Worm (Caenorhabditis elegans) whole organism, early embryonic: Measurements from ENCODE around the gene F09E10.1.

Experiments used
- B0310.2 ChIP-seq: sonication (generic microtip); optimal IDR thresholded peaks from 2 replicates; lab custom pipeline; 2016; ENCODE audit warnings: mild to moderate bottlenecking, missing genetic modification characterization, missing compliant biosample characterization
- F13C5.2 ChIP-seq: sonication (generic microtip); optimal IDR thresholded peaks from 2 replicates; lab custom pipeline; 2017; ENCODE audit warnings: mild to moderate bottlenecking, missing genetic modification characterization, inconsistent platforms, missing compliant biosample characterization
- aly-1 ChIP-seq: sonication (generic microtip); optimal IDR thresholded peaks from 2 replicates; lab custom pipeline; 2016; ENCODE audit warnings: missing genetic modification characterization, missing compliant biosample characterization
- ama-1 ChIP-seq: fragments of 150-350 bp; optimal IDR thresholded peaks from 2 replicates; lab custom pipeline; 2014
- ceh-13 ChIP-seq: fragments of 200-800 bp; sonication (Bioruptor generic); optimal IDR thresholded peaks from 2 replicates; lab custom pipeline; 2018; ENCODE audit warnings: mild to moderate bottlenecking, missing genetic modification characterization, missing compliant biosample characterization
- ceh-36 ChIP-seq: sonication (generic microtip); optimal IDR thresholded peaks from 2 replicates; lab custom pipeline; 2016; ENCODE audit warnings: missing genetic modification characterization, inconsistent platforms, missing compliant biosample characterization
- ets-7 ChIP-seq: sonication (generic microtip); optimal IDR thresholded peaks from 2 replicates; lab custom pipeline; 2016; ENCODE audit warnings: missing genotype, missing genetic modification characterization, missing compliant biosample characterization
- flt-1 ChIP-seq: fragments of 200-800 bp; sonication (Bioruptor generic); IDR thresholded peaks from 2 replicates; pipeline ENCODE4 v1.3.6; 2022; ENCODE audit warnings: missing genetic modification characterization, missing compliant biosample characterization
- hmbx-1 ChIP-seq: sonication (generic microtip); optimal IDR thresholded peaks from 2 replicates; lab custom pipeline; 2016; ENCODE audit warnings: mild to moderate bottlenecking, missing genetic modification characterization, missing compliant biosample characterization
- hmg-4 ChIP-seq: fragments of 200-800 bp; sonication (Bioruptor generic); optimal IDR thresholded peaks from 2 replicates; lab custom pipeline; 2018; ENCODE audit warnings: mild to moderate bottlenecking, missing genetic modification characterization, missing compliant biosample characterization
- hnd-1 ChIP-seq: sonication (generic microtip); optimal IDR thresholded peaks from 2 replicates; lab custom pipeline; 2016; ENCODE audit warnings: missing genetic modification characterization, missing compliant biosample characterization
- pes-1 ChIP-seq: fragments of 200-800 bp; sonication (Bioruptor generic); IDR thresholded peaks from 2 replicates; pipeline ENCODE4 v1.3.6; 2022; ENCODE audit warnings: missing genetic modification reagents, missing genetic modification characterization, missing compliant biosample characterization
- scrt-1 ChIP-seq: fragments of 200-800 bp; sonication (Bioruptor generic); IDR thresholded peaks from 2 replicates; pipeline ENCODE4 v1.3.6; 2022; ENCODE audit warnings: missing genetic modification characterization, missing compliant biosample characterization
- sea-1 ChIP-seq: fragments of 200-800 bp; sonication (Bioruptor generic); conservative IDR thresholded peaks from 2 replicates; pipeline ENCODE4 v1.3.6; 2022; ENCODE audit warnings: missing genetic modification characterization, missing compliant biosample characterization
- tbx-11 ChIP-seq: fragments of 200-800 bp; sonication (Bioruptor generic); IDR thresholded peaks from 2 replicates; pipeline ENCODE4 v1.3.6; 2022; ENCODE audit warnings: missing genetic modification characterization, missing compliant biosample characterization
- tbx-37 ChIP-seq: fragments of 200-800 bp; sonication (Bioruptor generic); conservative IDR thresholded peaks from 2 replicates; pipeline ENCODE4 v1.3.6; 2022; ENCODE audit warnings: missing genetic modification reagents, missing genetic modification characterization, missing compliant biosample characterization
- tra-4 ChIP-seq: sonication (generic microtip); optimal IDR thresholded peaks from 2 replicates; lab custom pipeline; 2017; ENCODE audit warnings: missing genetic modification characterization, missing compliant biosample characterization

The F09E10.1 gene

DNA sequence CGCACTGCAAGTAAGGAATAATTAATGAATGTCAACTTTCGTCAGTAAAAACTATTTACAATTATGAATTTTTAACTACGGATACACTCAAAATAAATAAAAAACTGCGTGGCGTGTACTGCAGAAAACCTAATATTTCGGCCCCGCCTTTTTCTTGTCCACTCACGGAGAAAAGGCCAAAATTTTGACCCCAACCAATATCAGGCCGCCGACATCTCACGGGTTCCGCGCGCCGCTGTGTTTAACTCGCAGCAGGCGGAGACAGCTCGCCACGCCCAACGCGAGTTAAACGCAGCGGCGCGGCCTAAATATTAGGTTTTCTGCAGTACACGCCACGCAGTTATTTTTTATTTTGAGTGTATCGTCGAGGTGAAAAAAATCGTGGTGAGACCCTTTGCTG, 31.4 kb upstream of the F09E10.1 start:
- no peak for TF ChIP-seq aly-1 (tag; lab: Kevin White, UChicago)
- TF ChIP-seq flt-1 (GFP tag; lab: Robert Waterston, UW), result no peak
- no peak for TF ChIP-seq hnd-1 (tag; lab: Kevin White, UChicago)
- no peak for TF ChIP-seq hmg-4 (GFP tag; lab: Kevin White, UChicago)
- no peak for TF ChIP-seq pes-1 (GFP tag; lab: Robert Waterston, UW)
- no peak for TF ChIP-seq tbx-37
- TF ChIP-seq ceh-13 (GFP tag; lab: Kevin White, UChicago), result no peak
- TF ChIP-seq ets-7, result no peak
- TF ChIP-seq F13C5.2, result no peak
- no peak for TF ChIP-seq ama-1 (lab: Kevin White, UChicago)
- TF ChIP-seq hmbx-1 (tag; lab: Kevin White, UChicago), result no peak
- no peak for TF ChIP-seq B0310.2 (tag; lab: Kevin White, UChicago)

DNA sequence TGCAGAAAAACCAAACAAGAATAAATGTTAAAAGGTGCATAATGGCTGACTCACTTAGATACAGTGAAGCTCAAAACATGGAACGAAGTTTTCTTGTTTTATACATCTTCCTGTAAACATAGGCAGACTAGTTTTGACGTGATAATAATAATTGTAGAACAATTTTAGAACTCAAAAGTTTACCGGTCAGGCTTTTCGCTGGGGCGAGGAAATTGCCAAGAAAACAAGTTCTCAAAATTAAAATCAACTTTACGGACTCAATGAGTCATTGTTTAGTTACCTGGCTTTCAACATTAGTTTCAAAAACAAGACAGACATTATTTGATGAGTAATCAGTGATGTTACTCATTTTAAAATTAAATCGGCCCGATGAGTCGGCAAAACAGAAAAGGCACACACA, 29.7 kb upstream of the F09E10.1 start, which contains the start of gene D1005.5:
TSS of gene D1005.5 (minus strand) at position 101 of the 400 bp plus-strand sequence.
- TF ChIP-seq ceh-13 (GFP tag; lab: Kevin White, UChicago) (no peak), hmbx-1 (tag; lab: Kevin White, UChicago) (no peak), B0310.2 (tag; lab: Kevin White, UChicago) (no peak), sea-1 (GFP tag; lab: Robert Waterston, UW) (no peak), tra-4 (tag; lab: Kevin White, UChicago) (no peak)

ce11 chrX:1473794-1474193, 28.8 kb upstream of the F09E10.1 start:
- TF ChIP-seq tra-4 (tag; lab: Kevin White, UChicago) (no peak), pes-1 (GFP tag; lab: Robert Waterston, UW) (no peak), flt-1 (GFP tag; lab: Robert Waterston, UW) (no peak), B0310.2 (tag; lab: Kevin White, UChicago) (no peak), ama-1 (lab: Kevin White, UChicago) (no peak), ceh-36 (tag; lab: Kevin White, UChicago) (no peak), ceh-13 (GFP tag; lab: Kevin White, UChicago) (no peak), scrt-1 (GFP tag; lab: Robert Waterston, UW) (no peak), tbx-37 (no peak), aly-1 (tag; lab: Kevin White, UChicago) (no peak), hmbx-1 (tag; lab: Kevin White, UChicago) (no peak), hnd-1 (tag; lab: Kevin White, UChicago) (no peak), F13C5.2 (no peak), tbx-11 (GFP tag; lab: Robert Waterston, UW) (no peak), sea-1 (GFP tag; lab: Robert Waterston, UW) (no peak), hmg-4 (GFP tag; lab: Kevin White, UChicago) (no peak)

- no peak for TF ChIP-seq B0310.2 (tag; lab: Kevin White, UChicago)
- TF ChIP-seq hnd-1 (tag; lab: Kevin White, UChicago), result no peak
- no peak for TF ChIP-seq ama-1 (lab: Kevin White, UChicago)
Observed at ce11 chrX:1476005-1476404, 26.6 kb upstream of the F09E10.1 start.

- TF ChIP-seq hnd-1 (tag; lab: Kevin White, UChicago) (no peak), ets-7 (no peak), F13C5.2 (no peak), aly-1 (tag; lab: Kevin White, UChicago) (no peak), sea-1 (GFP tag; lab: Robert Waterston, UW) (no peak), flt-1 (GFP tag; lab: Robert Waterston, UW) (no peak), ceh-36 (tag; lab: Kevin White, UChicago) (no peak), hmbx-1 (tag; lab: Kevin White, UChicago) (no peak), ama-1 (lab: Kevin White, UChicago) (no peak)
Observed at ce11 chrX:1477932-1478331, 24.7 kb upstream of the F09E10.1 start.

- TF ChIP-seq scrt-1 (GFP tag; lab: Robert Waterston, UW) (no peak), tbx-37 (no peak), B0310.2 (tag; lab: Kevin White, UChicago) (no peak), pes-1 (GFP tag; lab: Robert Waterston, UW) (no peak), ceh-13 (GFP tag; lab: Kevin White, UChicago) (no peak), F13C5.2 (no peak), sea-1 (GFP tag; lab: Robert Waterston, UW) (no peak), ceh-36 (tag; lab: Kevin White, UChicago) (no peak), hmbx-1 (tag; lab: Kevin White, UChicago) (no peak), hnd-1 (tag; lab: Kevin White, UChicago) (no peak), hmg-4 (GFP tag; lab: Kevin White, UChicago) (no peak), tra-4 (tag; lab: Kevin White, UChicago) (no peak), tbx-11 (GFP tag; lab: Robert Waterston, UW) (no peak)
Observed at ce11 chrX:1478569-1478968, 24.0 kb upstream of the F09E10.1 start.

- no peak for TF ChIP-seq tbx-37
- TF ChIP-seq B0310.2 (tag; lab: Kevin White, UChicago), result no peak
- no peak for TF ChIP-seq tbx-11 (GFP tag; lab: Robert Waterston, UW)
- no peak for TF ChIP-seq hmg-4 (GFP tag; lab: Kevin White, UChicago)
- no peak for TF ChIP-seq aly-1 (tag; lab: Kevin White, UChicago)
Observed at ce11 chrX:1479190-1479589, 23.4 kb upstream of the F09E10.1 start, which contains the start of gene acly-1. Gene acly-1, plus strand, starts transcription at chrX:1479542.

ce11 chrX:1479637-1480036, 23.0 kb upstream of the F09E10.1 start:
- TF ChIP-seq tbx-37 (no peak), hnd-1 (tag; lab: Kevin White, UChicago) (no peak), hmbx-1 (tag; lab: Kevin White, UChicago) (no peak), tra-4 (tag; lab: Kevin White, UChicago) (no peak), flt-1 (GFP tag; lab: Robert Waterston, UW) (no peak), ceh-13 (GFP tag; lab: Kevin White, UChicago) (no peak), B0310.2 (tag; lab: Kevin White, UChicago) (no peak), pes-1 (GFP tag; lab: Robert Waterston, UW) (no peak)
